Worm (Caenorhabditis elegans) whole organism, L2 larva: Measurements from ENCODE around the gene C31H2.4.

ENCODE experiments used
- F13H6.1 ChIP-seq: sonication (generic microtip); optimal IDR thresholded peaks from 2 replicates; lab custom pipeline; 2016; ENCODE audit warnings: missing genetic modification characterization, missing compliant biosample characterization
- mdl-1 ChIP-seq, 2 experiments: fragments of 150-350 bp in 1 of 2; sonication (generic microtip) in 1 of 2; optimal IDR thresholded peaks; 2 replicates each; lab custom pipeline; 2017; ENCODE audit warnings: missing biosample characterization in 2 of 2, missing genetic modification characterization in 2 of 2
- nhr-11 ChIP-seq: fragments of 150-350 bp; optimal IDR thresholded peaks from 2 replicates; lab custom pipeline; 2014; ENCODE audit warnings: missing biosample characterization, missing genetic modification characterization
- snpc-4 ChIP-seq: fragments of 150-350 bp; optimal IDR thresholded peaks from 2 replicates; lab custom pipeline; 2014; ENCODE audit warnings: missing biosample characterization, missing genetic modification characterization
- ztf-11 ChIP-seq: sonication (generic microtip); optimal IDR thresholded peaks from 2 replicates; lab custom pipeline; 2017; ENCODE audit warnings: missing biosample characterization, missing genetic modification characterization
- ztf-4 ChIP-seq: fragments of 150-350 bp; optimal IDR thresholded peaks from 2 replicates; lab custom pipeline; 2014; ENCODE audit warnings: missing biosample characterization, missing genetic modification characterization

ce11 chrX:5154278-5154677, 5.2 kb downstream of the C31H2.4 start, which contains the start of gene C31H2.3:
- TF ChIP-seq F13H6.1 (tag; lab: Kevin White, UChicago), result no peak
- no peak for TF ChIP-seq mdl-1 (tag; optimal IDR thresholded peaks at IDR 0.05; lab: Kevin White, UChicago)
- TF ChIP-seq ztf-11 (tag; lab: Kevin White, UChicago), result no peak
- no peak for TF ChIP-seq ztf-4
- TF ChIP-seq nhr-11, result no peak
- TF ChIP-seq snpc-4 (tag; lab: Kevin White, UChicago), result no peak
